Fruit fly (Drosophila melanogaster): ENCODE results near the gene smog.

The smog gene

dm6 chr2L:4852605-4853102, at the start of gene smog:
Gene smog, plus strand, starts transcription at chr2L:4852864.
- no peak for TF ChIP-seq CG3919 (GFP tag; optimal IDR thresholded peaks at IDR 0.05)
- no peak for TF ChIP-seq spab (GFP tag; optimal IDR thresholded peaks at IDR 0.05)
- no peak for TF ChIP-seq Smox (GFP tag; optimal IDR thresholded peaks at IDR 0.05)
- TF ChIP-seq salr (GFP tag; optimal IDR thresholded peaks at IDR 0.05): no peak
- no peak for TF ChIP-seq CG6276 (GFP tag; optimal IDR thresholded peaks at IDR 0.05)
- TF ChIP-seq OdsH (GFP tag; optimal IDR thresholded peaks at IDR 0.05): no peak
- no peak for TF ChIP-seq Ets96B (tag; optimal IDR thresholded peaks at IDR 0.05)

dm6 chr2L:4806109-4806508, 46.6 kb upstream of the smog start:
- TF ChIP-seq Sox15 (GFP tag; optimal IDR thresholded peaks at IDR 0.05) (no peak), CG1621 (tag; optimal IDR thresholded peaks at IDR 0.05) (no peak), Eip78C (GFP tag) (peak; percentile 2), CG8119 (GFP tag; IDR thresholded peaks at IDR 0.05) (0 out of 3 replicates have a peak, but pooled peaks have one; percentile 14), CG6163 (GFP tag; IDR thresholded peaks at IDR 0.05) (0 out of 3 replicates have a peak, but pooled peaks have one; percentile 13), CG11762 (GFP tag; optimal IDR thresholded peaks at IDR 0.05; ENCODE audit: insufficient read depth) (no peak)

dm6 chr2L:4807953-4808604, 44.6 kb upstream of the smog start:
- TF ChIP-seq CG16779 (tag; optimal IDR thresholded peaks at IDR 0.05) (no peak), dsx (GFP tag; optimal IDR thresholded peaks at IDR 0.05; ENCODE audit: poor library complexity, severe bottlenecking) (peak; percentile 78), CG6854 (GFP tag; optimal IDR thresholded peaks at IDR 0.05) (peak; percentile 21), ss (GFP tag; optimal IDR thresholded peaks at IDR 0.05) (peak; percentile 18 to 36), CG6808 (GFP tag; optimal IDR thresholded peaks at IDR 0.05) (peak; percentile 34), CG1621 (tag; optimal IDR thresholded peaks at IDR 0.05) (peak; percentile 10), OdsH (GFP tag; optimal IDR thresholded peaks at IDR 0.05) (no peak), net (GFP tag; optimal IDR thresholded peaks at IDR 0.05) (peak; percentile 20), CG6163 (GFP tag; IDR thresholded peaks at IDR 0.05) (peak; percentile 49), topi (GFP tag; optimal IDR thresholded peaks at IDR 0.05) (peak; percentile 14), CG11762 (GFP tag; optimal IDR thresholded peaks at IDR 0.05; ENCODE audit: insufficient read depth) (no peak), Eip78C (GFP tag) (peak; percentile 55), CG34406 (GFP tag; optimal IDR thresholded peaks at IDR 0.05) (no peak), Sox102F (GFP tag; optimal IDR thresholded peaks at IDR 0.05) (peak; percentile 9), Blimp-1 (GFP tag; optimal IDR thresholded peaks at IDR 0.05) (peak; percentile 66)

dm6 chr2L:4810044-4810609, 42.5 kb upstream of the smog start:
- TF ChIP-seq CG6854 (GFP tag; optimal IDR thresholded peaks at IDR 0.05) (peak; percentile 79), CG34406 (GFP tag; optimal IDR thresholded peaks at IDR 0.05) (no peak), CG8119 (GFP tag; IDR thresholded peaks at IDR 0.05) (no peak; the same call in 2 of the 3 replicates), CG31627 (GFP tag; optimal IDR thresholded peaks at IDR 0.05) (no peak), CG3032 (tag; optimal IDR thresholded peaks at IDR 0.05) (peak; percentile 28), Sox102F (GFP tag; optimal IDR thresholded peaks at IDR 0.05) (peak; percentile 25), CG8632 (GFP tag; optimal IDR thresholded peaks at IDR 0.05) (no peak), CG15336 (GFP tag; IDR thresholded peaks at IDR 0.05) (peak; percentile 46; the same call in 1 of the 2 replicates), Sox14 (GFP tag; optimal IDR thresholded peaks at IDR 0.05) (peak; percentile 28), Sox15 (GFP tag; optimal IDR thresholded peaks at IDR 0.05) (no peak), CG6276 (GFP tag; optimal IDR thresholded peaks at IDR 0.05) (no peak), CG8319 (GFP tag; optimal IDR thresholded peaks at IDR 0.05) (no peak), CG16779 (tag; optimal IDR thresholded peaks at IDR 0.05) (no peak), Eip78C (GFP tag) (peak; percentile 77), ss (GFP tag; optimal IDR thresholded peaks at IDR 0.05) (no peak), Eip75B (GFP tag; optimal IDR thresholded peaks at IDR 0.05) (no peak), acj6 (GFP tag; optimal IDR thresholded peaks at IDR 0.05) (peak; percentile 17), CG9139 (GFP tag; optimal IDR thresholded peaks at IDR 0.05) (no peak), fkh (GFP tag; optimal IDR thresholded peaks at IDR 0.05) (no peak), Blimp-1 (GFP tag; optimal IDR thresholded peaks at IDR 0.05) (no peak), CG3919 (GFP tag; optimal IDR thresholded peaks at IDR 0.05) (peak; percentile 42), CG6808 (GFP tag; optimal IDR thresholded peaks at IDR 0.05) (no peak), Hr39 (GFP tag; optimal IDR thresholded peaks at IDR 0.05) (no peak), CG7368 (GFP tag; optimal IDR thresholded peaks at IDR 0.05) (peak; percentile 26), Hr4 (GFP tag; optimal IDR thresholded peaks at IDR 0.05) (no peak), OdsH (GFP tag; optimal IDR thresholded peaks at IDR 0.05) (peak; percentile 11), CG6792 (GFP tag; optimal IDR thresholded peaks at IDR 0.05) (peak; percentile 40), lz (GFP tag; optimal IDR thresholded peaks at IDR 0.05) (peak; percentile 26), net (GFP tag; optimal IDR thresholded peaks at IDR 0.05) (no peak), vri (GFP tag; optimal IDR thresholded peaks at IDR 0.05) (peak; percentile 25), CG10631 (GFP tag; optimal IDR thresholded peaks at IDR 0.05) (no peak), pdm3 (GFP tag; optimal IDR thresholded peaks at IDR 0.05) (peak; percentile 10)

All from whole organism, prepupa.